Worm (Caenorhabditis elegans) whole organism, young adult: Measurements from ENCODE around the gene thoc-1.

Experiments
- dpl-1 ChIP-seq: fragments of 150-350 bp; optimal IDR thresholded peaks from 2 replicates; lab custom pipeline; 2014; ENCODE audit warnings: missing biosample characterization, missing genetic modification reagents, missing genetic modification characterization
- him-1 ChIP-seq: sonication (generic microtip); optimal IDR thresholded peaks from 2 replicates; lab custom pipeline; 2016; ENCODE audit warnings: missing genotype, missing genetic modification reagents, missing genetic modification characterization, missing compliant biosample characterization
- madf-10 ChIP-seq: sonication (generic microtip); optimal IDR thresholded peaks from 2 replicates; lab custom pipeline; 2016; ENCODE audit warnings: mild to moderate bottlenecking, missing genetic modification characterization, missing compliant biosample characterization
- nhr-120 ChIP-seq: fragments of 200-800 bp; sonication (Bioruptor generic); IDR thresholded peaks from 2 replicates; pipeline ENCODE4 v1.3.6; 2022; ENCODE audit warnings: missing genetic modification characterization, missing compliant biosample characterization
- repo-1 ChIP-seq: sonication (generic microtip); optimal IDR thresholded peaks from 2 replicates; lab custom pipeline; 2017; ENCODE audit warnings: mild to moderate bottlenecking, missing genetic modification characterization, missing compliant biosample characterization
- unc-62 ChIP-seq: fragments of 150-350 bp; optimal IDR thresholded peaks from 2 replicates; lab custom pipeline; 2014; ENCODE audit warnings: missing biosample characterization, missing genetic modification reagents, missing genetic modification characterization

ce11 chrII:701371-702139, at the start of gene thoc-1:
- no peak for TF ChIP-seq dpl-1
- TF ChIP-seq unc-62 (GFP tag; lab: Kevin White, UChicago) = no peak
- TF ChIP-seq repo-1 (tag; lab: Kevin White, UChicago) = no peak
- TF ChIP-seq madf-10 (tag; lab: Kevin White, UChicago) = no peak
- TF ChIP-seq nhr-120 = no peak
- TF ChIP-seq him-1 (tag; lab: Kevin White, UChicago) = no peak
